Worm (Caenorhabditis elegans): Measurements from ENCODE around the gene B0432.11.

DNA sequence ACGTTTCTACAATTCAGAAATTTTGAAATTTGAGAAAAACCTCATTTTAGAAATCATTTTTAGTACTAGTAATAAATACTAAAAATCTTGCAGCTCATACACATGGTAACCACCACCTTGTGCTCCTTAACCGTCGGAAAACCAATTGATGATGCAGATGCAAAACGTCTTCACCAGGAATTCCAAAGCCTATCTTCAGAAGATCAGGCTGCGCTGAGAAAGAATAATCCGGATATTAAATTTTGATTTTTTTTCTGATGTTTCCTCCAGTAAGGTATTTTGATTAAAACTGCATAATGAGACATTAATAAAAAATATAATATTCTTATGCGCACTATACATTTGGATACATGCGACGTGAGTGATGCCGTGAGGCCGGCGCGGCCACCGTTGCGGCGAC lies 26.3 kb upstream of the B0432.11 start:
- TF ChIP-seq ceh-27 (GFP tag; optimal IDR thresholded peaks at IDR 0.05) (no peak), egl-18 (GFP tag; IDR thresholded peaks at IDR 0.05) (no peak), zim-3 (tag; optimal IDR thresholded peaks at IDR 0.05) (no peak), lsy-27 (tag; optimal IDR thresholded peaks at IDR 0.05; ENCODE audit: borderline replicate concordance, insufficient read depth) (no peak), lin-40 (tag; optimal IDR thresholded peaks at IDR 0.05) (no peak), ets-4 (GFP tag; optimal IDR thresholded peaks at IDR 0.05) (no peak), hmg-20 (GFP tag; IDR thresholded peaks at IDR 0.05) (no peak), pha-4 (tag; optimal IDR thresholded peaks at IDR 0.05) (no peak), ama-1 (optimal IDR thresholded peaks at IDR 0.05) (no peak), ama-1 (GFP tag; optimal IDR thresholded peaks at IDR 0.05) (no peak), snpc-4 (GFP tag; optimal IDR thresholded peaks at IDR 0.05) (no peak), snpc-4 (tag; optimal IDR thresholded peaks at IDR 0.05) (no peak), F39B2.1 (GFP tag; IDR thresholded peaks at IDR 0.05) (no peak), let-607 (tag; optimal IDR thresholded peaks at IDR 0.05) (no peak), attf-3 (GFP tag; conservative IDR thresholded peaks at IDR 0.05) (no peak)

Measured in whole organism, young adult.